Fruit fly (Drosophila melanogaster) whole organism, embryonic: ENCODE data around the gene Adck5.

Experiments used
- Abd-B ChIP-seq: fragments of 200-800 bp; sonication (Bioruptor generic); optimal IDR thresholded peaks from 2 replicates; lab custom pipeline; 2018; ENCODE audit warnings: missing biosample characterization, mild to moderate bottlenecking, missing genetic modification characterization, moderate library complexity
- Atf3 ChIP-seq: fragments of 200-800 bp; sonication (Bioruptor generic); optimal IDR thresholded peaks from 3 replicates; lab custom pipeline; 2016; ENCODE audit warnings: missing biosample characterization, missing genetic modification characterization
- BEAF-32 ChIP-seq: fragments of 200-800 bp; sonication (Bioruptor generic); optimal IDR thresholded peaks from 3 replicates; lab custom pipeline; 2017; ENCODE audit warnings: missing biosample characterization, missing genetic modification characterization, mild to moderate bottlenecking, moderate library complexity, missing genetic modification reagents
- Bteb2 ChIP-seq: fragments of 200-800 bp; sonication (Bioruptor generic); optimal IDR thresholded peaks from 2 replicates; lab custom pipeline; 2016; ENCODE audit warnings: missing biosample characterization, missing genetic modification characterization
- CG10565 ChIP-seq: fragments of 200-800 bp; sonication (Bioruptor generic); optimal IDR thresholded peaks from 3 replicates; lab custom pipeline; 2016; ENCODE audit warnings: missing biosample characterization, mild to moderate bottlenecking, missing genetic modification characterization
- CG10959 ChIP-seq: fragments of 200-800 bp; sonication (Bioruptor generic); IDR thresholded peaks from 2 replicates; pipeline ENCODE4 v1.3.6; 2022; ENCODE audit warnings: missing biosample characterization, missing genetic modification characterization
- CG12391 ChIP-seq: fragments of 200-800 bp; sonication (Bioruptor generic); optimal IDR thresholded peaks from 3 replicates; lab custom pipeline; 2018; ENCODE audit warnings: missing biosample characterization, mild to moderate bottlenecking, missing genetic modification characterization, moderate library complexity
- CG15073 ChIP-seq: fragments of 200-800 bp; sonication (Bioruptor generic); optimal IDR thresholded peaks from 2 replicates; lab custom pipeline; 2016; ENCODE audit warnings: missing biosample characterization, missing genetic modification characterization
- CG15269 ChIP-seq: fragments of 200-800 bp; sonication (Bioruptor generic); optimal IDR thresholded peaks from 2 replicates; lab custom pipeline; 2018; ENCODE audit warnings: missing biosample characterization, mild to moderate bottlenecking, missing genetic modification characterization, moderate library complexity
- CG17328 ChIP-seq: fragments of 200-800 bp; sonication (Bioruptor generic); IDR thresholded peaks from 2 replicates; pipeline ENCODE4 v1.3.6; 2022; ENCODE audit warnings: missing biosample characterization, missing genetic modification characterization
- CG17361 ChIP-seq: fragments of 200-800 bp; sonication (Bioruptor generic); IDR thresholded peaks from 3 replicates; pipeline ENCODE4 v1.3.6; 2022; ENCODE audit warnings: missing biosample characterization, missing genetic modification characterization
- CG17568 ChIP-seq: fragments of 200-800 bp; sonication (Bioruptor generic); optimal IDR thresholded peaks from 2 replicates; lab custom pipeline; 2018; ENCODE audit warnings: missing biosample characterization, mild to moderate bottlenecking, missing genetic modification characterization, moderate library complexity
- CG32772 ChIP-seq: fragments of 200-800 bp; sonication (Bioruptor generic); IDR thresholded peaks from 2 replicates; pipeline ENCODE4 v1.3.6; 2022; ENCODE audit warnings: missing biosample characterization, missing genetic modification characterization
- CG3281 ChIP-seq: fragments of 200-800 bp; sonication (Bioruptor generic); optimal IDR thresholded peaks from 3 replicates; lab custom pipeline; 2017; ENCODE audit warnings: missing biosample characterization, mild to moderate bottlenecking, missing genetic modification characterization
- CG6254 ChIP-seq: fragments of 200-800 bp; sonication (Bioruptor generic); optimal IDR thresholded peaks from 3 replicates; lab custom pipeline; 2017; ENCODE audit warnings: mild to moderate bottlenecking, missing biosample characterization, missing genetic modification reagents, missing genetic modification characterization
- CG6654 ChIP-seq: fragments of 200-800 bp; sonication (Bioruptor generic); optimal IDR thresholded peaks from 2 replicates; lab custom pipeline; 2017; ENCODE audit warnings: missing biosample characterization, mild to moderate bottlenecking, missing genetic modification characterization
- CG8944 ChIP-seq: fragments of 200-800 bp; sonication (Bioruptor generic); optimal IDR thresholded peaks from 3 replicates; lab custom pipeline; 2016; ENCODE audit warnings: missing biosample characterization, missing genetic modification characterization
- CTCF ChIP-seq: fragments of 200-800 bp; sonication (Bioruptor generic); optimal IDR thresholded peaks from 2 replicates; lab custom pipeline; 2017; ENCODE audit warnings: missing biosample characterization, mild to moderate bottlenecking, missing genetic modification characterization, moderate library complexity
- CrebB ChIP-seq: fragments of 200-800 bp; sonication (Bioruptor generic); optimal IDR thresholded peaks from 3 replicates; lab custom pipeline; 2018; ENCODE audit warnings: missing biosample characterization, mild to moderate bottlenecking, missing genetic modification characterization
- D ChIP-seq, 2 experiments: fragments of 200-800 bp in 1 of 2; fragments of >200 bp in 1 of 2; sonication (Bioruptor generic) in 1 of 2; optimal IDR thresholded peaks; 2 replicates in 1 of 2; 3 replicates in 1 of 2; lab custom pipeline; 2017; ENCODE audit warnings: mild to moderate bottlenecking in 1 of 2, missing biosample characterization in 1 of 2, missing genetic modification characterization in 1 of 2, missing genetic modification reagents in 1 of 2
- Drgx ChIP-seq: fragments of 200-800 bp; sonication (Bioruptor generic); IDR thresholded peaks from 2 replicates; pipeline ENCODE4 v1.3.6; 2022; ENCODE audit warnings: missing biosample characterization, missing genetic modification characterization
- Elba2 ChIP-seq: fragments of 200-800 bp; sonication (Bioruptor generic); optimal IDR thresholded peaks from 3 replicates; lab custom pipeline; 2016; ENCODE audit warnings: missing biosample characterization, missing genetic modification characterization
- HmgD ChIP-seq: fragments of 200-800 bp; sonication (Bioruptor generic); optimal IDR thresholded peaks from 3 replicates; lab custom pipeline; 2016; ENCODE audit warnings: missing biosample characterization, missing genetic modification characterization
- Hr3 ChIP-seq: fragments of 200-800 bp; sonication (Bioruptor generic); optimal IDR thresholded peaks from 3 replicates; lab custom pipeline; 2016; ENCODE audit warnings: missing biosample characterization, missing genetic modification characterization
- Lhr ChIP-seq: fragments of 200-800 bp; sonication (Bioruptor generic); optimal IDR thresholded peaks from 3 replicates; lab custom pipeline; 2017; ENCODE audit warnings: mild to moderate bottlenecking, missing biosample characterization, missing genetic modification reagents, missing genetic modification characterization
- Mes4 ChIP-seq: fragments of 200-800 bp; sonication (Bioruptor generic); optimal IDR thresholded peaks from 2 replicates; lab custom pipeline; 2016; ENCODE audit warnings: missing biosample characterization, missing genetic modification characterization
- NFAT ChIP-seq: fragments of 200-800 bp; sonication (Bioruptor generic); IDR thresholded peaks from 2 replicates; pipeline ENCODE4 v1.3.6; 2022; ENCODE audit warnings: missing biosample characterization, missing genetic modification characterization
- Nf-YA ChIP-seq: fragments of 200-800 bp; sonication (Bioruptor generic); IDR thresholded peaks from 2 replicates; pipeline ENCODE4 v1.3.6; 2022; ENCODE audit warnings: missing biosample characterization, missing genetic modification characterization
- Oaz ChIP-seq: fragments of 200-800 bp; sonication (Bioruptor generic); IDR thresholded peaks from 2 replicates; pipeline ENCODE4 v1.3.6; 2022; ENCODE audit warnings: missing biosample characterization, missing genetic modification characterization
- Ravus ChIP-seq: fragments of 200-800 bp; sonication (Bioruptor generic); IDR thresholded peaks from 2 replicates; pipeline ENCODE4 v1.3.6; 2022; ENCODE audit warnings: missing biosample characterization, missing genetic modification characterization
- Xrp1 ChIP-seq: fragments of 200-800 bp; sonication (Bioruptor generic); IDR thresholded peaks from 2 replicates; pipeline ENCODE4 v1.3.6; 2022; ENCODE audit warnings: missing biosample characterization, missing genetic modification characterization
- ap ChIP-seq: fragments of 200-800 bp; sonication (Bioruptor generic); IDR thresholded peaks from 2 replicates; pipeline ENCODE4 v1.3.6; 2022; ENCODE audit warnings: missing biosample characterization, missing genetic modification characterization
- cas ChIP-seq: fragments of 200-800 bp; sonication (Bioruptor generic); IDR thresholded peaks from 2 replicates; pipeline ENCODE4 v1.3.6; 2022; ENCODE audit warnings: missing biosample characterization, missing genetic modification characterization
- crc ChIP-seq: fragments of 200-800 bp; sonication (Bioruptor generic); optimal IDR thresholded peaks from 2 replicates; lab custom pipeline; 2016; ENCODE audit warnings: missing biosample characterization, missing genetic modification characterization
- crol ChIP-seq: fragments of 200-800 bp; sonication (Bioruptor generic); IDR thresholded peaks from 2 replicates; pipeline ENCODE4 v1.3.6; 2022; ENCODE audit warnings: missing biosample characterization, missing genetic modification characterization
- cwo ChIP-seq: fragments of 200-800 bp; sonication (Bioruptor generic); optimal IDR thresholded peaks from 3 replicates; lab custom pipeline; 2017; ENCODE audit warnings: missing biosample characterization, missing genetic modification characterization, mild to moderate bottlenecking, moderate library complexity, missing genetic modification reagents
- dati ChIP-seq: fragments of 200-800 bp; sonication (Bioruptor generic); IDR thresholded peaks from 2 replicates; pipeline ENCODE4 v1.3.6; 2022; ENCODE audit warnings: missing biosample characterization, missing genetic modification characterization
- dmrt11E ChIP-seq: fragments of 200-800 bp; sonication (Bioruptor generic); optimal IDR thresholded peaks from 3 replicates; lab custom pipeline; 2018; ENCODE audit warnings: missing biosample characterization, mild to moderate bottlenecking, missing genetic modification characterization, moderate library complexity
- fd102C ChIP-seq: fragments of 200-800 bp; sonication (Bioruptor generic); optimal IDR thresholded peaks from 2 replicates; lab custom pipeline; 2018; ENCODE audit warnings: missing biosample characterization, mild to moderate bottlenecking, missing genetic modification characterization, moderate library complexity
- inv ChIP-seq: fragments of 200-800 bp; sonication (Bioruptor generic); IDR thresholded peaks from 2 replicates; pipeline ENCODE4 v1.3.6; 2022; ENCODE audit warnings: missing biosample characterization, missing genetic modification characterization; ENCODE audit not compliant: partially characterized antibody
- phol ChIP-seq: fragments of 200-800 bp; sonication (Bioruptor generic); optimal IDR thresholded peaks from 3 replicates; lab custom pipeline; 2018; ENCODE audit warnings: missing biosample characterization, mild to moderate bottlenecking, missing genetic modification characterization, moderate library complexity
- pita ChIP-seq: fragments of 200-800 bp; sonication (Bioruptor generic); optimal IDR thresholded peaks from 2 replicates; lab custom pipeline; 2017; ENCODE audit warnings: missing biosample characterization, mild to moderate bottlenecking, missing genetic modification characterization
- sd ChIP-seq: fragments of 200-800 bp; sonication (Bioruptor generic); optimal IDR thresholded peaks from 3 replicates; lab custom pipeline; 2018; ENCODE audit warnings: missing biosample characterization, mild to moderate bottlenecking, missing genetic modification characterization, moderate library complexity
- seq ChIP-seq: fragments of 200-800 bp; sonication (Bioruptor generic); IDR thresholded peaks from 2 replicates; pipeline ENCODE4 v1.3.6; 2022; ENCODE audit warnings: missing biosample characterization, missing genetic modification characterization
- sim ChIP-seq: fragments of 200-800 bp; sonication (Bioruptor generic); IDR thresholded peaks from 2 replicates; pipeline ENCODE4 v1.3.6; 2022; ENCODE audit warnings: missing biosample characterization, missing genetic modification characterization
- slbo ChIP-seq: fragments of 200-800 bp; sonication (Bioruptor generic); IDR thresholded peaks from 2 replicates; pipeline ENCODE4 v1.3.6; 2022; ENCODE audit warnings: missing biosample characterization, missing genetic modification characterization
- sr ChIP-seq: fragments of 200-800 bp; sonication (Bioruptor generic); IDR thresholded peaks from 3 replicates; pipeline ENCODE4 v1.3.6; 2022; ENCODE audit warnings: missing biosample characterization, missing genetic modification characterization
- stwl ChIP-seq: fragments of 200-800 bp; sonication (Bioruptor generic); optimal IDR thresholded peaks from 3 replicates; lab custom pipeline; 2018; ENCODE audit warnings: missing biosample characterization, mild to moderate bottlenecking, missing genetic modification characterization, moderate library complexity
- zen ChIP-seq: fragments of 200-800 bp; sonication (Bioruptor generic); optimal IDR thresholded peaks from 3 replicates; lab custom pipeline; 2018; ENCODE audit warnings: missing biosample characterization, mild to moderate bottlenecking, missing genetic modification characterization, moderate library complexity
- zfh2 ChIP-seq: fragments of 200-800 bp; sonication (Bioruptor generic); optimal IDR thresholded peaks from 2 replicates; lab custom pipeline; 2016; ENCODE audit warnings: missing biosample characterization, missing genetic modification characterization

Adck5 gene

dm6 chr3L:11205608-11206336 lies 36.2 kb downstream of the Adck5 start, which contains the start of gene Plod (continued):
- TF ChIP-seq dmrt11E (tag; lab: Kevin White, UChicago), result peak; percentile 56
- TF ChIP-seq D (optimal IDR thresholded peaks at IDR 0.05; lab: Kevin White, UChicago), result peak; percentile 67
- TF ChIP-seq D (GFP tag; optimal IDR thresholded peaks at IDR 0.05; lab: Kevin White, UChicago), result peak; percentile 1
- TF ChIP-seq CG6654, result no peak
- peak; percentile 73 for TF ChIP-seq stwl (tag; lab: Kevin White, UChicago)
- no peak for TF ChIP-seq Ravus (GFP tag; lab: Robert Waterston, UW)
- TF ChIP-seq cwo (GFP tag; lab: Kevin White, UChicago), result no peak
- peak; percentile 21; the same call in 1 of the 2 replicates for TF ChIP-seq NFAT
- no peak for TF ChIP-seq CG10565 (GFP tag; lab: Kevin White, UChicago)
- no peak for TF ChIP-seq fd102C (GFP tag; lab: Kevin White, UChicago)
- TF ChIP-seq HmgD (GFP tag; lab: Kevin White, UChicago), result peak; percentile 23
- no peak for TF ChIP-seq crc
- TF ChIP-seq Mes4, result no peak
- no peak for TF ChIP-seq seq
- TF ChIP-seq sim (GFP tag; lab: Robert Waterston, UW), result no peak
- peak; percentile 78; the same call in 2 of the 3 replicates for TF ChIP-seq CG17361 (GFP tag; lab: Robert Waterston, UW)
- peak; percentile 46 for TF ChIP-seq CG3281 (GFP tag; lab: Kevin White, UChicago)
- no peak for TF ChIP-seq Oaz (GFP tag; lab: Robert Waterston, UW)
- peak; percentile 14 for TF ChIP-seq zen
- no peak for TF ChIP-seq inv (GFP tag; lab: Robert Waterston, UW)
- peak; percentile 44 for TF ChIP-seq Bteb2 (GFP tag; lab: Kevin White, UChicago)
- no peak for TF ChIP-seq crol
- peak; percentile 6 for TF ChIP-seq CG6254 (GFP tag; lab: Kevin White, UChicago)
- TF ChIP-seq Abd-B (GFP tag; lab: Kevin White, UChicago), result peak; percentile 26
- TF ChIP-seq Elba2, result no peak
- peak; percentile 62 for TF ChIP-seq phol (tag; lab: Kevin White, UChicago)
- TF ChIP-seq Hr3, result peak; percentile 25
- TF ChIP-seq CG17328 (GFP tag; lab: Robert Waterston, UW), result peak; percentile 59
- TF ChIP-seq Xrp1 (GFP tag; lab: Robert Waterston, UW), result peak; percentile 63; the same call in 1 of the 2 replicates
- no peak for TF ChIP-seq CG10959
- peak; percentile 29 for TF ChIP-seq sd (tag; lab: Kevin White, UChicago)
- TF ChIP-seq CG8944 (GFP tag; lab: Kevin White, UChicago), result peak; percentile 18
- peak; percentile 56 for TF ChIP-seq slbo (GFP tag; lab: Robert Waterston, UW)
- no peak for TF ChIP-seq CG17568 (GFP tag; lab: Kevin White, UChicago)
- TF ChIP-seq zfh2, result peak; percentile 16
- peak; percentile 28 for TF ChIP-seq CrebB (tag; lab: Kevin White, UChicago)
- TF ChIP-seq BEAF-32 (GFP tag; lab: Kevin White, UChicago), result peak; percentile 56
- no peak for TF ChIP-seq ap (GFP tag; lab: Robert Waterston, UW)
- no peak for TF ChIP-seq CTCF
- TF ChIP-seq pita, result no peak
- TF ChIP-seq CG32772 (GFP tag; lab: Robert Waterston, UW), result 0 out of 2 replicates have a peak, but pooled peaks have one; percentile 8
- TF ChIP-seq CG15073 (GFP tag; lab: Kevin White, UChicago), result no peak
- TF ChIP-seq Drgx (GFP tag; lab: Robert Waterston, UW), result peak; percentile 61
- no peak for TF ChIP-seq cas
- peak; percentile 55 for TF ChIP-seq CG15269
- 0 out of 3 replicates have a peak, but pooled peaks have one; percentile 14 for TF ChIP-seq sr
- no peak for TF ChIP-seq dati (GFP tag; lab: Robert Waterston, UW)
- TF ChIP-seq Lhr, result peak; percentile 82
- TF ChIP-seq Atf3 (GFP tag; lab: Kevin White, UChicago), result no peak
- TF ChIP-seq Nf-YA (GFP tag; lab: Robert Waterston, UW), result no peak; the same call in 1 of the 2 replicates
- peak; percentile 87 for TF ChIP-seq CG12391 (tag; lab: Kevin White, UChicago)
